Fruit fly (Drosophila melanogaster) whole organism, prepupa: ENCODE data around the gene Nlg4.

Experiments
- Blimp-1 ChIP-seq: fragments of 200-800 bp; sonication (Bioruptor generic); optimal IDR thresholded peaks from 3 replicates; lab custom pipeline; 2017; ENCODE audit warnings: missing biosample characterization, missing genetic modification characterization, mild to moderate bottlenecking, moderate library complexity, missing genetic modification reagents
- CG10631 ChIP-seq: fragments of 200-800 bp; sonication (Bioruptor generic); optimal IDR thresholded peaks from 2 replicates; lab custom pipeline; 2016; ENCODE audit warnings: missing biosample characterization, missing genetic modification characterization
- CG10669 ChIP-seq: fragments of 200-800 bp; sonication (Bioruptor generic); optimal IDR thresholded peaks from 3 replicates; lab custom pipeline; 2018; ENCODE audit warnings: missing biosample characterization, mild to moderate bottlenecking, missing genetic modification characterization, moderate library complexity
- CG11294 ChIP-seq: fragments of 200-800 bp; sonication (Bioruptor generic); IDR thresholded peaks from 2 replicates; pipeline ENCODE4 v1.3.6; 2022; ENCODE audit warnings: missing biosample characterization, missing genetic modification characterization
- CG11762 ChIP-seq: fragments of 200-800 bp; sonication (Bioruptor generic); optimal IDR thresholded peaks from 3 replicates; lab custom pipeline; 2016; ENCODE audit warnings: missing biosample characterization, missing genetic modification characterization; ENCODE audit not compliant: insufficient read depth
- CG11902 ChIP-seq: fragments of 200-800 bp; sonication (Bioruptor generic); optimal IDR thresholded peaks from 3 replicates; lab custom pipeline; 2016; ENCODE audit warnings: missing biosample characterization, missing genetic modification characterization
- CG15336 ChIP-seq: fragments of 200-800 bp; sonication (Bioruptor generic); IDR thresholded peaks from 2 replicates; pipeline ENCODE4 v1.3.6; 2022; ENCODE audit warnings: missing biosample characterization, missing genetic modification characterization
- CG1621 ChIP-seq: fragments of 200-800 bp; sonication (Bioruptor generic); optimal IDR thresholded peaks from 3 replicates; lab custom pipeline; 2018; ENCODE audit warnings: missing biosample characterization, mild to moderate bottlenecking, missing genetic modification characterization
- CG31627 ChIP-seq: fragments of 200-800 bp; sonication (Bioruptor generic); optimal IDR thresholded peaks from 3 replicates; lab custom pipeline; 2016; ENCODE audit warnings: missing biosample characterization, missing genetic modification characterization
- CG32006 ChIP-seq: fragments of 200-800 bp; sonication (Bioruptor generic); optimal IDR thresholded peaks from 3 replicates; lab custom pipeline; 2017; ENCODE audit warnings: missing biosample characterization, mild to moderate bottlenecking, missing genetic modification characterization
- CG34406 ChIP-seq: fragments of 200-800 bp; sonication (Bioruptor generic); optimal IDR thresholded peaks from 3 replicates; lab custom pipeline; 2016; ENCODE audit warnings: missing biosample characterization, missing genetic modification characterization
- CG4318 ChIP-seq: fragments of 200-800 bp; sonication (Bioruptor generic); optimal IDR thresholded peaks from 3 replicates; lab custom pipeline; 2017; ENCODE audit warnings: missing biosample characterization, mild to moderate bottlenecking, missing genetic modification characterization
- CG6163 ChIP-seq: fragments of 200-800 bp; sonication (Bioruptor generic); IDR thresholded peaks from 3 replicates; pipeline ENCODE4 v1.3.6; 2022; ENCODE audit warnings: missing biosample characterization, missing genetic modification characterization
- CG6792 ChIP-seq: fragments of 200-800 bp; sonication (Bioruptor generic); optimal IDR thresholded peaks from 3 replicates; lab custom pipeline; 2016; ENCODE audit warnings: missing biosample characterization, missing genetic modification characterization
- CG6854 ChIP-seq: fragments of 200-800 bp; sonication (Bioruptor generic); optimal IDR thresholded peaks from 2 replicates; lab custom pipeline; 2017; ENCODE audit warnings: missing biosample characterization, mild to moderate bottlenecking, missing genetic modification characterization
- CG9139 ChIP-seq: fragments of 200-800 bp; sonication (Bioruptor generic); optimal IDR thresholded peaks from 3 replicates; lab custom pipeline; 2017; ENCODE audit warnings: missing biosample characterization, mild to moderate bottlenecking, missing genetic modification characterization
- Ets96B ChIP-seq: fragments of 200-800 bp; optimal IDR thresholded peaks from 2 replicates; lab custom pipeline; 2019; ENCODE audit warnings: missing biosample characterization, mild to moderate bottlenecking, missing genetic modification characterization, moderate library complexity
- Lpt ChIP-seq: fragments of 200-800 bp; sonication (Bioruptor generic); optimal IDR thresholded peaks from 3 replicates; lab custom pipeline; 2016; ENCODE audit warnings: missing biosample characterization, missing genetic modification characterization
- Met ChIP-seq: fragments of 200-800 bp; sonication (Bioruptor generic); optimal IDR thresholded peaks from 3 replicates; lab custom pipeline; 2016; ENCODE audit warnings: missing biosample characterization, missing genetic modification characterization
- Smox ChIP-seq: fragments of 200-800 bp; sonication (Bioruptor generic); optimal IDR thresholded peaks from 3 replicates; lab custom pipeline; 2016; ENCODE audit warnings: missing biosample characterization, missing genetic modification characterization
- Sox102F ChIP-seq: fragments of 200-800 bp; sonication (Bioruptor generic); optimal IDR thresholded peaks from 2 replicates; lab custom pipeline; 2016; ENCODE audit warnings: missing biosample characterization, mild to moderate bottlenecking, missing genetic modification characterization
- achi ChIP-seq: fragments of 200-800 bp; sonication (Bioruptor generic); optimal IDR thresholded peaks from 3 replicates; lab custom pipeline; 2016; ENCODE audit warnings: missing biosample characterization, missing genetic modification characterization
- acj6 ChIP-seq: fragments of 200-800 bp; sonication (Bioruptor generic); optimal IDR thresholded peaks from 3 replicates; lab custom pipeline; 2016; ENCODE audit warnings: missing biosample characterization, missing genetic modification characterization
- dac ChIP-seq: fragments of 200-800 bp; sonication (Bioruptor generic); optimal IDR thresholded peaks from 2 replicates; lab custom pipeline; 2017; ENCODE audit warnings: missing biosample characterization, mild to moderate bottlenecking, missing genetic modification characterization
- dsx ChIP-seq: fragments of 200-800 bp; optimal IDR thresholded peaks from 3 replicates; lab custom pipeline; 2019; ENCODE audit warnings: missing biosample characterization, mild to moderate bottlenecking, missing genetic modification characterization, moderate library complexity; ENCODE audit not compliant: poor library complexity, severe bottlenecking
- fd59A ChIP-seq: fragments of 200-800 bp; sonication (Bioruptor generic); optimal IDR thresholded peaks from 2 replicates; lab custom pipeline; 2017; ENCODE audit warnings: missing biosample characterization, mild to moderate bottlenecking, missing genetic modification characterization, missing genetic modification reagents
- fd85E ChIP-seq: fragments of 200-800 bp; sonication (Bioruptor generic); optimal IDR thresholded peaks from 3 replicates; lab custom pipeline; 2016; ENCODE audit warnings: missing biosample characterization, missing genetic modification characterization
- fkh ChIP-seq: fragments of 200-800 bp; sonication (Bioruptor generic); optimal IDR thresholded peaks from 3 replicates; lab custom pipeline; 2017; ENCODE audit warnings: missing biosample characterization, mild to moderate bottlenecking, missing genetic modification characterization, moderate library complexity
- pdm3 ChIP-seq: fragments of 200-800 bp; sonication (Bioruptor generic); optimal IDR thresholded peaks from 3 replicates; lab custom pipeline; 2016; ENCODE audit warnings: missing biosample characterization, missing genetic modification characterization
- salr ChIP-seq, 2 experiments: fragments of 200-800 bp; sonication (Bioruptor generic); optimal IDR thresholded peaks; 3 replicates each; lab custom pipeline; 2016 to 2018; ENCODE audit warnings: missing biosample characterization in 2 of 2, missing genetic modification characterization in 2 of 2, mild to moderate bottlenecking in 1 of 2
- spab ChIP-seq: fragments of 200-800 bp; sonication (Bioruptor generic); optimal IDR thresholded peaks from 2 replicates; lab custom pipeline; 2017; ENCODE audit warnings: missing biosample characterization, mild to moderate bottlenecking, missing genetic modification characterization, missing genetic modification reagents
- ss ChIP-seq, 2 experiments: fragments of 200-800 bp; sonication (Bioruptor generic); optimal IDR thresholded peaks; 2 replicates in 1 of 2; 3 replicates in 1 of 2; lab custom pipeline; 2017 to 2018; ENCODE audit warnings: mild to moderate bottlenecking in 2 of 2, missing biosample characterization in 2 of 2, missing genetic modification characterization in 2 of 2, moderate library complexity in 1 of 2
- topi ChIP-seq: fragments of 200-800 bp; sonication (Bioruptor generic); optimal IDR thresholded peaks from 3 replicates; lab custom pipeline; 2016; ENCODE audit warnings: missing biosample characterization, missing genetic modification characterization
- vri ChIP-seq: fragments of 200-800 bp; sonication (Bioruptor generic); optimal IDR thresholded peaks from 3 replicates; lab custom pipeline; 2016; ENCODE audit warnings: missing biosample characterization, mild to moderate bottlenecking, missing genetic modification characterization

The Nlg4 gene

DNA sequence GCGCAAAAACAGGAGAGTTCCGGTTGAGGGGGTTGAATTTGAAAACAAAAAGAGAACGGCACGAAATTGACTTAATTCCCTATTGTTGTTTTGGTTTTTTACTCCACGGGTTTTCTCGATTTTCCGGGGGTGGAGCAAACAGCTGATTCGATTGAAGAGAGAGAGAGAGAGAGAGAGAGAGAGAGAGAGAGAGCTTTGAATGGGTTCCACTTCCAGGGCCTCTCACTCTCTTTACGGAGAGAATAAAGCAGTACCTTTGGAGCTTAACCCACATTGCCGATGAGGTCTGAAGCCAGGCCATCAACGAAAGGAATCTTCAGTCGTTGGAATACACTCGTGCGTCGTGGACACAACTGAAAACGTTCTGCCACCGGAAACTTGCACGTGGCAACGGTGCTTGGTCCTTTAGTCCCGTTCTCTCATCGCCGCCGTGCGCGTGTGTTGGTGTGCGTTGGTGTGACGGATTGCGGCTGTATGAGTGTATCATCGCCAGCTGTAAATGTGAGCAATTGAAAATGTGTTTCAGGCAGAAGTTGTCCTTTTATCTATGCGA lies at the start of gene Nlg4:
Gene Nlg4 (plus strand): TSS at position 332 of the 553 bp plus-strand sequence.
- TF ChIP-seq CG32006 (no peak), pdm3 (GFP tag; lab: Kevin White, UChicago) (no peak), acj6 (GFP tag; lab: Kevin White, UChicago) (no peak)

DNA sequence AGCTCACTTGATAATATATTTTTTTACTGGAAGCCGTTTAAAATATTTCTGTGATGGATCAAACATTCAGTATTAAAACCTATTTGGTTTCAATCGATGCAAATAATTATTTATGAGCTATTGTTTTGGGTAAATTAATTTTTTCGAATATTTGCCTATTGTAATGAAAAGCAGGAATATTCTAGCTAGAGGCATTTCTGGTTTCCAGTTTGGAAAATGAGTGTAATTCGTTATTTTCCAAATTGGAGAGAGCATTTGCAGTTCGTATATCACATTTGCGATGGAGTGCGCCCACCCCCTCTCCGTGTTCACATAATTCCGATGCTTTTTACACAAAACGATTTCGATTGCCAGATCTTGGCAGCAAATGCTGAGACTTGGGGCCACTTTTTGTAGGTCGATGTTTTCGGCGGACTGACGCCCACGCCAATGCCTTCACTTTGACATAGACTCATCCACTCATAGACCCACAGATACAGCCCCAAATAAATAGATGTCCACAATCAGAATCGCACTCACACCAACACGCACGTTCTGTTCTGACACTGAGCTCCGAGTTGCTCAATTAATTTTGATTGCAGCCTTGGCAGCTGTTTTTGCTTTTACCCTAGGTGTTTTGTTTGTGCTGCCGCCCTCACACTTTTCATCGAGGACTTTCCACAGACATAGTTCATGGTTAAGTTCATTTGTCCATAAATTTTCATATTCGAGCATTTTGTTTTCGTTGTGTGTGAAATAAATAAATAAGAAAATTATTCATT lies 36.8 kb upstream of the Nlg4 start:
- TF ChIP-seq ss (GFP tag; optimal IDR thresholded peaks at IDR 0.05; lab: Kevin White, UChicago) (no peak), Met (GFP tag; lab: Kevin White, UChicago) (no peak), dac (GFP tag; lab: Kevin White, UChicago) (no peak), pdm3 (GFP tag; lab: Kevin White, UChicago) (no peak), CG6792 (GFP tag; lab: Kevin White, UChicago) (no peak), CG10631 (GFP tag; lab: Kevin White, UChicago) (no peak), achi (GFP tag; lab: Kevin White, UChicago) (no peak), spab (GFP tag; lab: Kevin White, UChicago) (no peak), CG6854 (GFP tag; lab: Kevin White, UChicago) (no peak), Smox (GFP tag; lab: Kevin White, UChicago) (no peak), CG11294 (GFP tag; lab: Robert Waterston, UW) (no peak), CG9139 (no peak), acj6 (GFP tag; lab: Kevin White, UChicago) (no peak), CG34406 (GFP tag; lab: Kevin White, UChicago) (no peak), fkh (GFP tag; lab: Kevin White, UChicago) (no peak), Ets96B (tag; lab: Kevin White, UChicago) (no peak), Blimp-1 (no peak), vri (GFP tag; lab: Kevin White, UChicago) (no peak)
- TF ChIP-seq, all 60 proteins: peak for 0

DNA sequence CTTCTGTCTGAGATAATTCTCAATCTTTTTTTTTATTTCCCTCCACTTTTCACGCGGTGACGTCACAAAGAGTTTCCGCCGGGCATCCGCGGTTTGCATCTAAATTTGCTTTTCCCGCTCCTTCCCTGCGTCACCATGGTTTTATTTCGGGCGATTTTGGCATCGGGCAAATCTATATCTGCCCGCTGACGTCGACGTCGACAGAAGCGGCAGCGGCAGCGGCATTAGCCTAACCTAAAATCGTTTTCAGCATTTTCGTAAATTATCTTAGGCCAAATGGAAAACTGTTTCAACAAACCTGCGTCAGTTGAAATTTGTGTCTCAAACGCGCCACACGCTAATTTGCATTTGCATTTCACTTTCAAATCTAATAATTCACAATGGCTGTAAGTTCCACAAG lies 35.5 kb upstream of the Nlg4 start, which contains the start of gene CG5023:
Gene CG5023 (plus strand): TSS at position 301 of the 400 bp plus-strand sequence.
- TF ChIP-seq vri (GFP tag; lab: Kevin White, UChicago): no peak
- TF ChIP-seq fd85E (GFP tag; lab: Kevin White, UChicago): no peak
- TF ChIP-seq salr (GFP tag; optimal IDR thresholded peaks at IDR 0.05; lab: Kevin White, UChicago): no peak
- TF ChIP-seq CG11762 (GFP tag; lab: Kevin White, UChicago): no peak
- no peak for TF ChIP-seq CG11294 (GFP tag; lab: Robert Waterston, UW)
- TF ChIP-seq topi: no peak
- no peak for TF ChIP-seq CG10631 (GFP tag; lab: Kevin White, UChicago)
- no peak for TF ChIP-seq CG1621 (tag; lab: Kevin White, UChicago)
- TF ChIP-seq fd59A (GFP tag; lab: Kevin White, UChicago): no peak
- no peak for TF ChIP-seq CG10669 (GFP tag; lab: Kevin White, UChicago)
- no peak for TF ChIP-seq Lpt (GFP tag; lab: Kevin White, UChicago)
- TF ChIP-seq dsx: no peak
- no peak for TF ChIP-seq pdm3 (GFP tag; lab: Kevin White, UChicago)
- TF ChIP-seq CG31627 (GFP tag; lab: Kevin White, UChicago): no peak
- TF ChIP-seq CG11902 (GFP tag; lab: Kevin White, UChicago): no peak
- TF ChIP-seq Sox102F (GFP tag; lab: Kevin White, UChicago): no peak
- TF ChIP-seq CG15336: no peak
- no peak for TF ChIP-seq CG6163
- TF ChIP-seq CG6792 (GFP tag; lab: Kevin White, UChicago): no peak
- no peak for TF ChIP-seq CG4318 (GFP tag; lab: Kevin White, UChicago)
